Fruit fly (Drosophila melanogaster): ENCODE data around the gene C1GalTA.

C1GalTA gene

DNA sequence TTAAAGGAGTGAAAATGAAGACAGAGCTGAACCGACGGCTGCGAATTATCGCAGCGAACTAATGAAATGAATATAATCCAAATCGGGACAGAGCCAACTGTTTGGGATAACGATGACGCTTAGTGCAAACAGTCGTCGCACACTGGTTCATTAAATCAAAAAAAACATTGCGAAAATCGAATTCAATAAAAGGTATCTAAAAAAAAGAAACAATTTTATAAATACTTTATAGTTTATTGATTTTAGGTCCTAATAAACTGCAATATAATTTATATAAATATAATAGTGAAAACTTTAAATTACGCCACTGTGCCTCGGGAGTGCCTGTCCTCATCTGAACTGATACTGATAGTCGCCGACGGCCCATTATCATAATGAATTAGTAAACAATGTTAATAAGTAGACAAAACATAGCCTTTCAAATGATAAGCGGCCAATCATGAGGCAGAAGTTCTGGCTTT, 8.0 kb upstream of the C1GalTA start, which contains the start of gene CG31886 (continued):
- TF ChIP-seq CG3726 (GFP tag; IDR thresholded peaks at IDR 0.05) (no peak), CG17186 (GFP tag; optimal IDR thresholded peaks at IDR 0.05) (no peak), CG8478 (optimal IDR thresholded peaks at IDR 0.05) (no peak), CG3065 (GFP tag; optimal IDR thresholded peaks at IDR 0.05) (no peak), tx (GFP tag; optimal IDR thresholded peaks at IDR 0.05) (no peak), Taf1 (GFP tag; IDR thresholded peaks at IDR 0.05) (peak; percentile 52; the same call in 1 of the 2 replicates), CG31224 (GFP tag; IDR thresholded peaks at IDR 0.05) (no peak), CG17829 (tag; optimal IDR thresholded peaks at IDR 0.05) (no peak), emc (GFP tag; optimal IDR thresholded peaks at IDR 0.05) (no peak), zen2 (GFP tag; IDR thresholded peaks at IDR 0.05; ENCODE audit: partially characterized antibody) (no peak), lilli (GFP tag; optimal IDR thresholded peaks at IDR 0.05) (peak; percentile 21), pum (GFP tag; optimal IDR thresholded peaks at IDR 0.05) (no peak), CG42726 (GFP tag; IDR thresholded peaks at IDR 0.05; ENCODE audit: partially characterized antibody) (no peak), CG17385 (GFP tag; optimal IDR thresholded peaks at IDR 0.05) (no peak), bowl (GFP tag; IDR thresholded peaks at IDR 0.05) (no peak), nmo (GFP tag; optimal IDR thresholded peaks at IDR 0.05) (peak; percentile 15), CG3407 (GFP tag; optimal IDR thresholded peaks at IDR 0.05) (no peak)

DNA sequence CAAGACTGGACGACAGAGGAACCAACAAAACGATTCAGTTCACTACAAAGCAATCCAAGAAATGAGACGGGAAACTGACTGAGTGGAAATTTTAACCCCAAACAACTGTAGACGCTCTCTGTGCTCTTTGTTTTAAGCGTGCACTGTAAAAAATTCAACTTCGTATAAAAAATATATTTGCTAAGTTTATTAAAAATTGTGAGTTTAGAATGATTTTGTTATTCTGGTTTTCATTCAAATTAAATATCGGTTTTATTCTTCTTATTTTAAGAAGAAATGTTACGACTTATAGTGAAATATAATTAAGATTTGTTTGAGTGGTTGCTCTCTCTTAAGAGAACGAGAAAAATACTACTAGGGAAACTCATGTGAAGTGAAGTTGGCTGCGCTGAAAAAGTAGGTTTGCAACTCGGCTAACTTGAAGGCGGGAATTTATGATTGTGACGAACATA, 7.1 kb upstream of the C1GalTA start:
- TF ChIP-seq CG13287 (GFP tag; IDR thresholded peaks at IDR 0.05; ENCODE audit: partially characterized antibody) (peak; percentile 45; the same call in 1 of the 2 replicates), lbe (GFP tag; optimal IDR thresholded peaks at IDR 0.05) (no peak), lilli (GFP tag; optimal IDR thresholded peaks at IDR 0.05) (peak; percentile 95), sug (tag; optimal IDR thresholded peaks at IDR 0.05) (peak; percentile 72), CG17829 (tag; optimal IDR thresholded peaks at IDR 0.05) (peak; percentile 96), Dp (GFP tag; optimal IDR thresholded peaks at IDR 0.05) (peak; percentile 94), CG9932 (GFP tag; IDR thresholded peaks at IDR 0.05) (peak; percentile 96), Drgx (GFP tag; IDR thresholded peaks at IDR 0.05) (peak; percentile 97), so (GFP tag; IDR thresholded peaks at IDR 0.05) (peak; percentile 99), CG1832 (GFP tag; optimal IDR thresholded peaks at IDR 0.05) (no peak), ash1 (GFP tag; optimal IDR thresholded peaks at IDR 0.05) (peak; percentile 51), tna (GFP tag; IDR thresholded peaks at IDR 0.05; ENCODE audit: partially characterized antibody) (no peak; the same call in 1 of the 2 replicates), CG9437 (GFP tag; optimal IDR thresholded peaks at IDR 0.05) (peak; percentile 78), Ada2b (GFP tag; IDR thresholded peaks at IDR 0.05) (peak; percentile 98), unc-4 (GFP tag; IDR thresholded peaks at IDR 0.05; ENCODE audit: partially characterized antibody) (no peak; the same call in 1 of the 2 replicates), luna (GFP tag; optimal IDR thresholded peaks at IDR 0.05) (peak; percentile 82), CG3163 (GFP tag; optimal IDR thresholded peaks at IDR 0.05) (peak; percentile 99), CG33557 (GFP tag; optimal IDR thresholded peaks at IDR 0.05) (peak; percentile 83), fd64A (GFP tag; optimal IDR thresholded peaks at IDR 0.05) (peak; percentile 42), CG9609 (GFP tag; optimal IDR thresholded peaks at IDR 0.05) (peak; percentile 86), tgo (GFP tag; IDR thresholded peaks at IDR 0.05) (peak; percentile 98), disco-r (GFP tag; optimal IDR thresholded peaks at IDR 0.05) (peak; percentile 68), bab2 (GFP tag; optimal IDR thresholded peaks at IDR 0.05) (peak; percentile 91), maf-S (GFP tag; optimal IDR thresholded peaks at IDR 0.05) (peak; percentile 94), btn (GFP tag; optimal IDR thresholded peaks at IDR 0.05) (peak; percentile 73), dati (GFP tag; IDR thresholded peaks at IDR 0.05) (peak; percentile 92), fru (optimal IDR thresholded peaks at IDR 0.05) (no peak), Lhr (GFP tag; optimal IDR thresholded peaks at IDR 0.05) (peak; percentile 80), Oaz (GFP tag; IDR thresholded peaks at IDR 0.05) (peak; percentile 93), jing (GFP tag; optimal IDR thresholded peaks at IDR 0.05) (peak; percentile 91), hkb (optimal IDR thresholded peaks at IDR 0.05) (no peak), hkb (GFP tag; IDR thresholded peaks at IDR 0.05) (peak; percentile 100), CG17328 (GFP tag; IDR thresholded peaks at IDR 0.05) (peak; percentile 99), CG1233 (GFP tag; optimal IDR thresholded peaks at IDR 0.05) (peak; percentile 89), NC2β (GFP tag; optimal IDR thresholded peaks at IDR 0.05) (peak; percentile 90), CG30431 (GFP tag; optimal IDR thresholded peaks at IDR 0.05) (peak; percentile 82)

Measured in whole organism, embryonic.